Worm (Caenorhabditis elegans) whole organism, mixed stage, embryonic: ENCODE measurements around the gene C01G12.7.
A peak's percentile ranks its signal among the peaks of the same experiment; 100 is the strongest.

ENCODE experiments used
- M03D4.4 ChIP-seq: sonication (generic microtip); optimal IDR thresholded peaks from 2 replicates; lab custom pipeline; 2017; ENCODE audit warnings: mild to moderate bottlenecking, missing genetic modification characterization, missing compliant biosample characterization
- blmp-1 ChIP-seq: fragments of 150-350 bp; optimal IDR thresholded peaks from 2 replicates; lab custom pipeline; 2014; ENCODE audit warnings: missing biosample characterization, missing genetic modification characterization
- ceh-39 ChIP-seq: fragments of 150-350 bp; optimal IDR thresholded peaks from 2 replicates; lab custom pipeline; 2014; ENCODE audit warnings: missing biosample characterization, missing genetic modification characterization
- ceh-43 ChIP-seq: fragments of 200-800 bp; sonication (Bioruptor generic); optimal IDR thresholded peaks from 2 replicates; lab custom pipeline; 2018; ENCODE audit warnings: mild to moderate bottlenecking, missing genetic modification characterization, moderate library complexity, missing compliant biosample characterization
- ces-1 ChIP-seq: fragments of 150-350 bp; optimal IDR thresholded peaks from 2 replicates; lab custom pipeline; 2014; ENCODE audit warnings: missing biosample characterization, missing genetic modification reagents, missing genetic modification characterization
- cnd-1 ChIP-seq: fragments of 200-800 bp; sonication (Bioruptor generic); optimal IDR thresholded peaks from 2 replicates; lab custom pipeline; 2018; ENCODE audit warnings: mild to moderate bottlenecking, missing genetic modification characterization, missing compliant biosample characterization
- drap-1 ChIP-seq: fragments of 200-800 bp; sonication (Bioruptor generic); optimal IDR thresholded peaks from 3 replicates; lab custom pipeline; 2018; ENCODE audit warnings: mild to moderate bottlenecking, missing genetic modification characterization, missing compliant biosample characterization
- elt-1 ChIP-seq: sonication (generic microtip); optimal IDR thresholded peaks from 2 replicates; lab custom pipeline; 2017; ENCODE audit warnings: missing genetic modification characterization, mild to moderate bottlenecking, missing compliant biosample characterization, antibody characterized with exemption, moderate library complexity, borderline replicate concordance; ENCODE audit not compliant: insufficient read depth
- elt-3 ChIP-seq: fragments of 150-350 bp; optimal IDR thresholded peaks from 2 replicates; lab custom pipeline; 2014; ENCODE audit warnings: missing biosample characterization, missing genetic modification characterization
- ham-2 ChIP-seq: fragments of 200-800 bp; sonication (Bioruptor generic); optimal IDR thresholded peaks from 2 replicates; lab custom pipeline; 2018; ENCODE audit warnings: mild to moderate bottlenecking, missing genetic modification characterization, missing compliant biosample characterization
- hlh-1 ChIP-seq: fragments of 150-350 bp; optimal IDR thresholded peaks from 2 replicates; lab custom pipeline; 2014; ENCODE audit warnings: missing biosample characterization, missing genetic modification reagents, missing genetic modification characterization
- lin-13 ChIP-seq: fragments of 150-350 bp; optimal IDR thresholded peaks from 2 replicates; lab custom pipeline; 2014; ENCODE audit warnings: missing biosample characterization, missing genetic modification characterization
- lsy-2 ChIP-seq: fragments of 150-350 bp; optimal IDR thresholded peaks from 2 replicates; lab custom pipeline; 2014; ENCODE audit warnings: missing biosample characterization, missing genetic modification characterization
- mab-5 ChIP-seq: fragments of 150-350 bp; optimal IDR thresholded peaks from 2 replicates; lab custom pipeline; 2014; ENCODE audit warnings: missing biosample characterization, missing genetic modification characterization
- mep-1 ChIP-seq: fragments of 150-350 bp; optimal IDR thresholded peaks from 2 replicates; lab custom pipeline; 2017; ENCODE audit warnings: missing biosample characterization, missing genetic modification reagents, missing genetic modification characterization, inconsistent platforms
- mls-2 ChIP-seq: sonication (generic microtip); optimal IDR thresholded peaks from 2 replicates; lab custom pipeline; 2016; ENCODE audit warnings: mild to moderate bottlenecking, missing genetic modification characterization, moderate library complexity, missing compliant biosample characterization
- nhr-12 ChIP-seq: fragments of 150-350 bp; optimal IDR thresholded peaks from 2 replicates; lab custom pipeline; 2014; ENCODE audit warnings: missing biosample characterization, missing genetic modification characterization
- nhr-2 ChIP-seq: fragments of 150-350 bp; optimal IDR thresholded peaks from 2 replicates; lab custom pipeline; 2014; ENCODE audit warnings: missing biosample characterization, missing genetic modification characterization
- nhr-237 ChIP-seq: fragments of 150-350 bp; optimal IDR thresholded peaks from 2 replicates; lab custom pipeline; 2014; ENCODE audit warnings: missing biosample characterization, missing genetic modification characterization
- nhr-28 ChIP-seq: fragments of 150-350 bp; optimal IDR thresholded peaks from 2 replicates; lab custom pipeline; 2014; ENCODE audit warnings: missing biosample characterization, missing genetic modification characterization
- sem-2 ChIP-seq: fragments of 200-800 bp; sonication (Bioruptor generic); optimal IDR thresholded peaks from 2 replicates; lab custom pipeline; 2018; ENCODE audit warnings: mild to moderate bottlenecking, missing genetic modification characterization, missing compliant biosample characterization
- snpc-4 ChIP-seq: fragments of 150-350 bp; optimal IDR thresholded peaks from 2 replicates; lab custom pipeline; 2014; ENCODE audit warnings: missing biosample characterization, missing genetic modification characterization
- sptf-1 ChIP-seq: sonication (generic microtip); optimal IDR thresholded peaks from 2 replicates; lab custom pipeline; 2017; ENCODE audit warnings: mild to moderate bottlenecking, missing genetic modification characterization, moderate library complexity, missing compliant biosample characterization
- tbx-8 ChIP-seq: fragments of 200-800 bp; sonication (Bioruptor generic); optimal IDR thresholded peaks from 2 replicates; lab custom pipeline; 2018; ENCODE audit warnings: mild to moderate bottlenecking, missing genetic modification characterization, moderate library complexity, missing compliant biosample characterization
- unc-120 ChIP-seq: sonication (generic microtip); optimal IDR thresholded peaks from 2 replicates; lab custom pipeline; 2017; ENCODE audit warnings: missing genetic modification characterization, missing compliant biosample characterization; ENCODE audit not compliant: poor library complexity, severe bottlenecking
- unc-39 ChIP-seq: fragments of 150-350 bp; optimal IDR thresholded peaks from 2 replicates; lab custom pipeline; 2014; ENCODE audit warnings: missing biosample characterization, missing genetic modification characterization
- unc-62 ChIP-seq: fragments of 150-350 bp; optimal IDR thresholded peaks from 2 replicates; lab custom pipeline; 2014; ENCODE audit warnings: missing biosample characterization, missing genetic modification reagents, missing genetic modification characterization
- zip-8 ChIP-seq: fragments of 150-350 bp; optimal IDR thresholded peaks from 2 replicates; lab custom pipeline; 2014; ENCODE audit warnings: missing biosample characterization, missing genetic modification characterization
- ztf-11 ChIP-seq: fragments of 150-350 bp; optimal IDR thresholded peaks from 2 replicates; lab custom pipeline; 2014; ENCODE audit warnings: missing biosample characterization, missing genetic modification characterization

Gene C01G12.7

ce11 chrII:14611307-14611706 is 19.6 kb upstream of the C01G12.7 start:
- peak; percentile 31 for TF ChIP-seq ham-2
- TF ChIP-seq blmp-1 (tag; lab: Kevin White, UChicago) = no peak
- peak; percentile 52 for TF ChIP-seq elt-1 (tag; lab: Kevin White, UChicago)

- TF ChIP-seq drap-1 = no peak
- no peak for TF ChIP-seq ceh-43 (GFP tag; lab: Kevin White, UChicago)
- TF ChIP-seq hlh-1 = no peak
- TF ChIP-seq M03D4.4 = no peak
- TF ChIP-seq ztf-11 (tag; lab: Kevin White, UChicago) = no peak
- TF ChIP-seq elt-1 (tag; lab: Kevin White, UChicago) = no peak
- no peak for TF ChIP-seq ham-2
These were observed 18.9 kb upstream of the C01G12.7 start for ce11 chrII:14610492-14611142.

ce11 chrII:14609297-14609937 is 17.7 kb upstream of the C01G12.7 start:
- TF ChIP-seq sptf-1 (no peak), nhr-237 (no peak), nhr-2 (tag; lab: Kevin White, UChicago) (no peak), nhr-12 (tag; lab: Kevin White, UChicago) (no peak), ceh-43 (GFP tag; lab: Kevin White, UChicago) (no peak)

- TF ChIP-seq nhr-2 (tag; lab: Kevin White, UChicago) (no peak), ceh-43 (GFP tag; lab: Kevin White, UChicago) (no peak), unc-120 (tag; lab: Kevin White, UChicago) (no peak), ceh-39 (no peak), nhr-28 (tag; lab: Kevin White, UChicago) (no peak), ces-1 (GFP tag; lab: Kevin White, UChicago) (no peak), elt-3 (tag; lab: Kevin White, UChicago) (no peak), hlh-1 (no peak), unc-62 (GFP tag; lab: Kevin White, UChicago) (no peak), mab-5 (tag; lab: Kevin White, UChicago) (no peak), sptf-1 (no peak), cnd-1 (no peak), lin-13 (tag; lab: Kevin White, UChicago) (no peak), blmp-1 (tag; lab: Kevin White, UChicago) (no peak), zip-8 (no peak), nhr-237 (no peak), lsy-2 (tag; lab: Kevin White, UChicago) (no peak), mls-2 (tag; lab: Kevin White, UChicago) (no peak), unc-39 (tag; lab: Kevin White, UChicago) (no peak)
These were observed 16.8 kb upstream of the C01G12.7 start for ce11 chrII:14608508-14608907.

ce11 chrII:14606172-14606571 is 14.5 kb upstream of the C01G12.7 start, which contains the start of gene arl-3:
arl-3 (plus strand) TSS chrII:14606472.
- no peak for TF ChIP-seq tbx-8 (GFP tag; lab: Kevin White, UChicago)
- TF ChIP-seq zip-8 = no peak
- no peak for TF ChIP-seq sem-2 (GFP tag; lab: Kevin White, UChicago)
- no peak for TF ChIP-seq hlh-1
- TF ChIP-seq ham-2 = no peak
- no peak for TF ChIP-seq nhr-12 (tag; lab: Kevin White, UChicago)
- no peak for TF ChIP-seq unc-120 (tag; lab: Kevin White, UChicago)
- no peak for TF ChIP-seq cnd-1
- TF ChIP-seq blmp-1 (tag; lab: Kevin White, UChicago) = no peak
- no peak for TF ChIP-seq mep-1 (tag; lab: Kevin White, UChicago)
- no peak for TF ChIP-seq mls-2 (tag; lab: Kevin White, UChicago)
- no peak for TF ChIP-seq elt-1 (tag; lab: Kevin White, UChicago)
- no peak for TF ChIP-seq unc-39 (tag; lab: Kevin White, UChicago)
- no peak for TF ChIP-seq lsy-2 (tag; lab: Kevin White, UChicago)
- no peak for TF ChIP-seq nhr-2 (tag; lab: Kevin White, UChicago)
- TF ChIP-seq unc-62 (GFP tag; lab: Kevin White, UChicago) = no peak
- no peak for TF ChIP-seq snpc-4
